Worm (Caenorhabditis elegans): ENCODE results near the gene rpl-39.

The rpl-39 gene

DNA sequence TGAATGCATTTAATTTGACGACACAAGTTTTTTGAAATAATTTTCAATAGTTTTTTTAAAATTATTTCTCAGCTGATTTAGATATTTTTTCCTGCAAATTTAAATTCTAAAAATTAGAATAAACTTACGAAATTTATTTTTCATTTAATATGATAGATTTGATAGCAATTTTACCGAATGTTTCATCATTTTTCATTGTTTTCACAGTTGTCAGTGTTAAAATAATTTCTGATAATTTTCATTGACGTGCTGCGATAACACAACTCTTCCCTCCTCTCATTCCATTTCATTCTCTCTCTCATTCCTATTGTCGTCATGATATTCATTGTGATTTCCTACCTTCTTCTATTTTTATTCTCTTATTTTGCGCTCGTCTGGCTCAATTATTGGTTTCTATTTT, 15.7 kb downstream of the rpl-39 start, which contains the start of gene hint-3:
TSS of gene hint-3 (plus strand) at position 301 of the 400 bp plus-strand sequence.
- no peak for TF ChIP-seq him-1 (tag; optimal IDR thresholded peaks at IDR 0.05)
- no peak for TF ChIP-seq dao-5 (tag; optimal IDR thresholded peaks at IDR 0.05)
- no peak for TF ChIP-seq W03F9.2 (tag; optimal IDR thresholded peaks at IDR 0.05)

DNA sequence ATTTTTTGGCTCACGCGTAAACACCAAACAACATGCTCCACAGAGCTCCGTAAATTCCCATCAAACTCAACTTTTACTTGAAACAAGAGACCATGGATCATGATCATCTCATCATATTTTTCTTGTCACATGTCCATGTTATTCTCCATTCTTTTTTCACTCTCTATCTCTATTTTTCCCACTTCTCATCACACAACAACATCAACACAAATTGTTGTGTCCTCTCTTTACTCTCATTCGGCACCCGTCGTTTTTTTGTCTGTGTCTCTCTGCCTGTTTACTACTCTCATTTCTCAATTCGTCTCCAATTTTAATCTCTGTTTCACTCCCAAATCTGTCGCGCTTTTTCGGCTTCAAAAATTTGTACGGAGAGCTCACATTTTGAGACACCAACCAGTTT, 16.6 kb downstream of the rpl-39 start:
- no peak for TF ChIP-seq W03F9.2 (tag; optimal IDR thresholded peaks at IDR 0.05)
- TF ChIP-seq dao-5 (tag; optimal IDR thresholded peaks at IDR 0.05): no peak
- TF ChIP-seq him-1 (tag; optimal IDR thresholded peaks at IDR 0.05): no peak

DNA sequence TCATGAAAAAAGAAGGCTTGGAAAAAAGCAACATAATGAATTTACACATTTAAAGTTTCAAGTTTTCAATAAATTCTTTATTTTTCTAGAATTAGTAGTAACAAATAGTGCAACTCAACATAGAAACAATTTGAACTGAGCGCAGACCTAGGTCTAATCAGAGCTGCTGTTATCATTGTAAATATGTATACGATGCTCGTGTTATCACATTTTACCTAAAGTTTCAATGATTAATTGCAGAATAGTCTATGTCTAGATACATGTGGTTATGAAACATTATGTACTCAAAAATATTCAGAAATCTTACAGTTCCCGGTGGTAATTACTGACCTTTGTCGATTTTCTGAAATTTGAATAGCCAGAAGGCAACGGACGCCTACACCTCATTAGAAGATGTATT, 19.9 kb downstream of the rpl-39 start:
- TF ChIP-seq dao-5 (tag; optimal IDR thresholded peaks at IDR 0.05): no peak
- no peak for TF ChIP-seq W03F9.2 (tag; optimal IDR thresholded peaks at IDR 0.05)
- no peak for TF ChIP-seq him-1 (tag; optimal IDR thresholded peaks at IDR 0.05)

DNA sequence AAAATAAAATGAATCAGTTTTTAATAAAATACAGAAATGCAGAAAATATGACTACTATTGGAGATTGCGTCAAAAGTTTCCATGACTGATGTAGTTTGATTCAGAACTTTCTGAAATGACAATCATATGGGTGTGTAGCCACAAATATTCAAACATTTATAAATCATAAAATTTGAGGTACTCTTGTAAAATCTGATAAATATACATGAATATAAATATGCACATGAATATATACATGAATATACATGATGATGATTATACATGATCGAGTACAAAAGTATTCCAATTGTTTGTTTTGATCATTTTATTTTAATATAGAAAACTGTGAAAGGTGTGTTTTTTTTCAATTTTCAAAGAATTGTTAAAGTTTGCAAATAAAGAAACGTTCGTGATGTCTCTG, 21.3 kb downstream of the rpl-39 start, which contains the start of gene T05B11.4:
TSS of gene T05B11.4 (minus strand) at position 101 of the 400 bp plus-strand sequence.
- TF ChIP-seq him-1 (tag; optimal IDR thresholded peaks at IDR 0.05): no peak
- no peak for TF ChIP-seq dao-5 (tag; optimal IDR thresholded peaks at IDR 0.05)
- TF ChIP-seq W03F9.2 (tag; optimal IDR thresholded peaks at IDR 0.05): no peak

DNA sequence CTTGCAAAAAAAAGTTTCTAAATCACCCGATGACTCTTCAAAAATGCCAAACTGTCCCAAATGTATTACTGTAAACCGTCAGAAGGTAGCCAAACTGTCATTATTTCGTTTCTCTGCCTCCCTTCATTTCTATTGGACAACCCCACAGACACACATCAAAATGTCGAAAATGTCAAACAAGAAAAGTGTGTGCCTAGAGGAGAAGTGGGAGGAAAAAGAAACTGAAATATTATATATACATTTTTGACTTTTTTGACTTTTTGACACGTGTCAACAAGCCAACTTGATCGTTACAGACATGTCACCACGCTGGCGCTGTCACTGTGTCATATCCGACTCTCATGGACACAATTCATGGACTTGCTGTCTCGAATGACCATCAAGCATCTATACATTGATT, 26.2 kb downstream of the rpl-39 start:
- no peak for TF ChIP-seq him-1 (tag; optimal IDR thresholded peaks at IDR 0.05)

DNA sequence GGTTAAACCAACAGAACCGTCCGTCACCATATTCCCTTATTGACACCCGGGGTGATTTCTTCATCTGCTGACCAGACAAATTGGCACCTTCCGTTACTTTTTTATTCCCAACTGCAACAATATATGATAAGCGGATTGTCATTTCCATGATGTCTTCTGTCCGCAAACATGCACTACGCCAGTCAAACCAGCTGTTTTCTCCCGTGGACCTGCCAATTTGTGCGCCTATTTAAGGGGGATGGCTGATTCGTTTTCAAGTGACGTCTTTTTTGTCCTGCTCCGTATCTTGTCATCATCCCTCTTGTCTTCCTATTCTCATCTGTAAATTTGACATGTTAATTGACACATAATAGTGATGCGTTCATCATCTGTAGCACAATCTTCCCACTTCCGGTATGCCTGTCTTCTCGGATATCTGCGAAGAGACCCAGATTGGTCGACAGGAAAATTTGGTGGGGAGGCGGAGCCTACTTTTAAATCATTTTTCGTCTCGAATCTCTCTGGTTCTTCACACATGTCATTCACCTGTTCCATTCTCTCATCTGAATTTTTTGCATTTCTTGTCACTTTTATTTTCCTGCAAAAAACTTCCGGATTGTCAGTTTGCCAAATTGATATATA, 27.8 kb downstream of the rpl-39 start:
- TF ChIP-seq dao-5 (tag; optimal IDR thresholded peaks at IDR 0.05) (no peak), W03F9.2 (tag; optimal IDR thresholded peaks at IDR 0.05) (no peak), him-1 (tag; optimal IDR thresholded peaks at IDR 0.05) (no peak)

DNA sequence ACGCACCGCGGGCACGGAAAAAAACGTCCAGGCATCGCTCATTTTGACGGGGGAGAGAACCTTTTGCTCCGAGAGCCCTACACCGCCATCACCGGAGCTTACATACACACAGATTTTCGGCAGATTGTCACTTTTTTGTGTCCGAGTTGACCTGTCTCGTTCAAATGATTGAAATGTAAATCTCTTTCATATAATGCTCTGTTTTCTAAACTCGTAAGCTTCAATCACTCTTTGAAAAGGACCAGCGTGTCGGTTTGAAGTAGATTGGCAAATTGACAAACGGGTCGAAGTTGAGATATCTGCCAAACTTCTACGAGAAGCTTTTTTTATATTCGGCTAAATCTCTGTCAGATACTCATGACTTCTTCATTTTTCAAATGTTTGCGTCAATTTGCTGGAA, 28.7 kb downstream of the rpl-39 start:
- TF ChIP-seq dao-5 (tag; optimal IDR thresholded peaks at IDR 0.05): no peak
- TF ChIP-seq him-1 (tag; optimal IDR thresholded peaks at IDR 0.05): no peak
- no peak for TF ChIP-seq W03F9.2 (tag; optimal IDR thresholded peaks at IDR 0.05)

DNA sequence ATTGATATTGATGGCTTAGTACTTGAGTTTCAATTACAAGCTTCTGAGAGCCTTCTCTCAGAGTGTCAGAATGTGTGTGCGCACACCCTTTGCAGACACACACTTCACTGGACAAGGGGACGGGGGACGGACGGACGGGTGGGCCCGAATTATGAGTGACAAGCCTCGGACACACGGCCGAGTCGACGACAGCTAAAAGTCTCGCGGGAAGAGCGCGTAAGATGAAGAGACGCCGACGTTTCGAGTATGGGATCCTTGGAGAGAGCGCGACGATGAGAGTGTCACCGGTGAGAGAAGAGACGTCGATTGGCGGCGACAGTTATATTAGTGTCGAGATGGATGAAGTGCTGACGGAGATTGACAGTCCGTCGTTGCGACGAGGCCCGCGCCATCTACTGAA, 30.0 kb downstream of the rpl-39 start:
- TF ChIP-seq dao-5 (tag; optimal IDR thresholded peaks at IDR 0.05) (no peak), W03F9.2 (tag; optimal IDR thresholded peaks at IDR 0.05) (no peak), him-1 (tag; optimal IDR thresholded peaks at IDR 0.05) (no peak)

DNA sequence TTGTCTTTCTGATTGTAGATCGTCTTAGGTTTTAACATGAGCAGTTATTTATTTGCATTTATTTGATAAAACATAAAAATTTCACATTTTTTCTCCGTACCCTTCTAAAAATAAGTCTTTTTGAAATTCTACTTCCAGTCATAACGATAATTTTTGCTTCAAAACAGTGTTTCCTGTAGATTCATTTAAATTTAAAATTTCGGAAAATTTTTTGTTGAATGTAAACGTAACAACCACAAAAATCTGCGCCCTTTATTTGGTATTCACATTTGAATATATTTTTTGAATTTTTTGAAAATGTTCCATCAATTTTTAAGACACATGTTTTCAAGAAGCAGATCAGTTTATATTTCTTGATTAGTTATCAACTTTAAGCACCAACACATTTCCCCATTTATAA, 30.5 kb downstream of the rpl-39 start:
- TF ChIP-seq W03F9.2 (tag; optimal IDR thresholded peaks at IDR 0.05): no peak
- TF ChIP-seq dao-5 (tag; optimal IDR thresholded peaks at IDR 0.05): no peak
- no peak for TF ChIP-seq him-1 (tag; optimal IDR thresholded peaks at IDR 0.05)

DNA sequence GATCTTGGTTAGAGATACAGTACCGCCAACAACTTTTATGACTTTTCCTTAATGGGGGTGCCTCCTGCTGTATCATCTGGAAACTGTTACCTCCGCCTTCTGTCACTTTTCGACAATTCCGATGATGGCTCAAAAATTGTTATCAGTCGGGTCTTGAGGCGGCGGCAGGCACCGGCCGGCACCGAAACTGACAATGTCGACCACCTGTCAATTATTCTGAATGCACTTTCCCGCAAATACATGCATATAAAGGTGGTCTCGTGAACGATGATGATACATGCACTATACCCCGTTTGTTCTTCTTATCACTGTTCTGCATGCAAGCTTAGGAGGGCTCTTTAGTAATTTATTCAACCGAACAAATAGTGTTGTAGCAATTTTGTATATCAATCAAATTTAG, 31.8 kb downstream of the rpl-39 start:
- no peak for TF ChIP-seq him-1 (tag; optimal IDR thresholded peaks at IDR 0.05)
- TF ChIP-seq dao-5 (tag; optimal IDR thresholded peaks at IDR 0.05): no peak
- no peak for TF ChIP-seq W03F9.2 (tag; optimal IDR thresholded peaks at IDR 0.05)

DNA sequence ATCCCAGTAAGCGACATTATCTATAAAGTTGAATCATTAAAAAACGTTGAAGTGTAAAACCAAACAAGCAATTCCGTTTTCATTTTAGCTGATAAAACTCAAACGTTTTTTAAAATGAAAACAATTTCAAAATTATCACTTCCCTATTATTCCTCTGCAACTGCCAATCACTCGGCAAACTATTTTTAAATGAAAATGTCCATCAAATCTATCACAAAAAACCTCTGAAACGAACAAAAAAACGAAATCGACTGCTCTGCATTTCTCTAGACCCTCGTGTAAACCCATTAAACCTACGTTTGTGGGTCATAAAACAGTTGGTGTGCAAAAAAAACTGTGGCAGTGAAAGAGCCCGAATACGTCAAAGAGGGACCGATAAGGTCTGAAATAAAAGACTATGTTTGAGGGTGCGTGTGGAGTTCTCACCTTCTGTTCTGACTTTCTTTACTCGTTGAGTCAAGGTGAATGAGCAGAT, 33.4 kb downstream of the rpl-39 start, which contains the start of gene fbxl-5:
TSS of gene fbxl-5 (plus strand) at position 425 of the 475 bp plus-strand sequence.
- no peak for TF ChIP-seq dao-5 (tag; optimal IDR thresholded peaks at IDR 0.05)
- no peak for TF ChIP-seq W03F9.2 (tag; optimal IDR thresholded peaks at IDR 0.05)
- TF ChIP-seq him-1 (tag; optimal IDR thresholded peaks at IDR 0.05): no peak

DNA sequence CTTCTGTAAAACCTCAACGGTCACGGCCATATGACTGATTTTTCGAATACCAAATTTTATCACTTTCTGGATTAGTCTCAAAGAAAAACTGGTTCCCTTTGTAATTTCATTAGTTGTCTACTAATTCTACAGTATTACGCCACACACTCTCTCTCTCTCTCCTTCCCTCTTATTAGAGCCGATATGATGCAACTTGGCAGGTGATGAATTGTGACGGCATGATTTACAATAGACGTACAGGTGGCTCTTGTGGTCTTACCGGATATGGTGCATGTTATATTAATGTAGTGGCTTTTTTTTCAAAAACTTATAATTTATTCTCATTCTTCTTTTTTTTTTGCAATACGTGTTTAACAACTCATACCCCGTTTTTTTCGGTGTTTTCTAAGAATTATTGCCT, 34.0 kb downstream of the rpl-39 start:
- TF ChIP-seq W03F9.2 (tag; optimal IDR thresholded peaks at IDR 0.05) (no peak), dao-5 (tag; optimal IDR thresholded peaks at IDR 0.05) (no peak), him-1 (tag; optimal IDR thresholded peaks at IDR 0.05) (no peak)

DNA sequence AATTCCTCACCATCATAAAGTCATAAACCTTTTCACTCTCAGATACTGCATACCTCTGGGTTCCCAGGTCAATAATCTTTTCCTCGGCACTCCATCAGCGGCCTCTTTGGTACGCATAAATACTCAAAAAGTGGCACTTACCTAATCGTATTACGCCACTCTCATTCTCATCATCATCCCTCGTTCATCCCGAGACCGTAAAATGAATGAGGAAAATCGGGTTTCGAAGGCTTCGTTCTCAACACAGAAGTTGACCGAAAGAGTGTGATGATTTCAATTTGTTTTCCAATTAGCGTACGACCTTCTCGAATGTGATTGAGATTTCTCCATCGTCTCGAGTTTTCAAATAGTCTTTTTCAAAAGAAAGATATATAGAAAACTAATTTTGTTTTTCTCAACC, 35.9 kb downstream of the rpl-39 start:
- TF ChIP-seq W03F9.2 (tag; optimal IDR thresholded peaks at IDR 0.05) (no peak), him-1 (tag; optimal IDR thresholded peaks at IDR 0.05) (no peak)

DNA sequence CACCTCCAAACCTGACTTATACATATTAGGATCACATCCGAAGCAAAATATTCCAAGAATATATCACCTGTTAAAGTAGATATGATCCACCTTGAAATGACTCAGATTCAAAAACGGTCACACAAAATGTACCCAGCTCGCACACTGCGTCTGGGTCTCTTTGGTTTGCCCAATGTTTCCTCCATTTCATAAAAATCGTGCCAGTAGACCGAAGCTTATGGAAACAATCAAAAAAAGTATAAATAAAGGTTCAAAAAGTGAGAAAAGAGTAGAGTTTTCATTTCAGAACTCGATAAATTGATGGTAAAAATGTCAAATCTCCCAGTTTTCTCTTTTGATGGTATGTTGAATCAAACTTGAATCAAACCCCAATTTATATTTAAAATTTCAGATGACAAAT, 38.2 kb downstream of the rpl-39 start, which contains the start of gene srr-9:
TSS of gene srr-9 (plus strand) at position 301 of the 400 bp plus-strand sequence.
- no peak for TF ChIP-seq W03F9.2 (tag; optimal IDR thresholded peaks at IDR 0.05)
- TF ChIP-seq him-1 (tag; optimal IDR thresholded peaks at IDR 0.05): no peak

DNA sequence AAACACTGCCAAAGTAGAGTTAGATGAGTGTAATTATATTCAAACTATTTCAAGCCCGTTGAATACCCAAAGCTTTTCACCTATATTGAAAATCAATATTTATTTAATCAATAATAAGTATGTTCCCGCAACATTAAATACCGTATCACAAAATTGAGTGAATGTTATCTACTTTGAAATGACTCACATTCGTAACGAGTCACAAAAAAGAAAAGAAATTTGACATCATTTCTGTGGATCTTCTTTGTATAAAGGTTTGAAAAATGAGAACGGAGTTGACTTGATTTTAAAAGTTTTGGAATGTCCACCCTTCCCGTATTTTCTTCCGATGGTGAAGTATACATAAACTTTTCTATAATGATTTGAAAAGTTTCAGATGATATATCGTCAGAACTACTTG, 40.6 kb downstream of the rpl-39 start, which contains the start of gene srr-10:
TSS of gene srr-10 (plus strand) at position 301 of the 400 bp plus-strand sequence.
- TF ChIP-seq W03F9.2 (tag; optimal IDR thresholded peaks at IDR 0.05) (no peak), him-1 (tag; optimal IDR thresholded peaks at IDR 0.05) (no peak), dao-5 (tag; optimal IDR thresholded peaks at IDR 0.05) (no peak)

Measured in whole organism, L4/young adult.